Fruit fly (Drosophila melanogaster) whole organism, embryonic: Measurements from ENCODE around the gene CG9270.
A peak's percentile ranks its signal among the peaks of the same experiment; 100 is the strongest.

ENCODE experiments used
- Bteb2 ChIP-seq: fragments of 200-800 bp; sonication (Bioruptor generic); optimal IDR thresholded peaks from 2 replicates; lab custom pipeline; 2016; ENCODE audit warnings: missing biosample characterization, missing genetic modification characterization
- C15 ChIP-seq: fragments of 200-800 bp; sonication (Bioruptor generic); IDR thresholded peaks from 3 replicates; pipeline ENCODE4 v1.3.6; 2022; ENCODE audit warnings: missing biosample characterization, missing genetic modification characterization
- CG10979 ChIP-seq: fragments of 200-800 bp; sonication (Bioruptor generic); optimal IDR thresholded peaks from 2 replicates; lab custom pipeline; 2018; ENCODE audit warnings: missing biosample characterization, mild to moderate bottlenecking, missing genetic modification characterization, moderate library complexity
- CG12659 ChIP-seq: fragments of 200-800 bp; sonication (Bioruptor generic); optimal IDR thresholded peaks from 3 replicates; lab custom pipeline; 2017; ENCODE audit warnings: mild to moderate bottlenecking, missing biosample characterization, missing genetic modification reagents, missing genetic modification characterization
- CG1602 ChIP-seq: fragments of 200-800 bp; sonication (Bioruptor generic); optimal IDR thresholded peaks from 3 replicates; lab custom pipeline; 2016; ENCODE audit warnings: missing biosample characterization, missing genetic modification characterization
- CG30431 ChIP-seq: fragments of 200-800 bp; sonication (Bioruptor generic); optimal IDR thresholded peaks from 2 replicates; lab custom pipeline; 2017; ENCODE audit warnings: missing biosample characterization, missing genetic modification characterization
- CG3726 ChIP-seq: fragments of 200-800 bp; sonication (Bioruptor generic); IDR thresholded peaks from 3 replicates; pipeline ENCODE4, ENCODE4 v1.3.6; 2022; ENCODE audit warnings: missing biosample characterization, missing genetic modification characterization
- CG3847 ChIP-seq: fragments of 200-800 bp; sonication (Bioruptor generic); IDR thresholded peaks from 2 replicates; pipeline ENCODE4 v1.3.6; 2022; ENCODE audit warnings: missing biosample characterization, missing genetic modification characterization
- CG3995 ChIP-seq: fragments of 200-800 bp; sonication (Bioruptor generic); optimal IDR thresholded peaks from 3 replicates; lab custom pipeline; 2016; ENCODE audit warnings: missing biosample characterization, missing genetic modification characterization
- CG4404 ChIP-seq: fragments of 200-800 bp; sonication (Bioruptor generic); IDR thresholded peaks from 2 replicates; pipeline ENCODE4 v1.3.6; 2022; ENCODE audit warnings: missing biosample characterization, missing genetic modification characterization
- CG7556 ChIP-seq: fragments of 200-800 bp; sonication (Bioruptor generic); optimal IDR thresholded peaks from 2 replicates; lab custom pipeline; 2017; ENCODE audit warnings: missing biosample characterization, mild to moderate bottlenecking, missing genetic modification characterization
- CG8359 ChIP-seq: fragments of 200-800 bp; sonication (Bioruptor generic); optimal IDR thresholded peaks from 2 replicates; lab custom pipeline; 2017; ENCODE audit warnings: missing biosample characterization, mild to moderate bottlenecking, missing genetic modification characterization, borderline replicate concordance
- Dfd ChIP-seq, 2 experiments: fragments of >200 bp; optimal IDR thresholded peaks; 2 replicates each; lab custom pipeline; 2017; ENCODE audit warnings: missing biosample characterization in 2 of 2, missing genetic modification characterization in 2 of 2
- Dip3 ChIP-seq: fragments of 200-800 bp; sonication (Bioruptor generic); optimal IDR thresholded peaks from 3 replicates; lab custom pipeline; 2016; ENCODE audit warnings: missing biosample characterization, missing genetic modification characterization
- Dll ChIP-seq: fragments of 200-800 bp; sonication (Bioruptor generic); IDR thresholded peaks from 4 replicates; pipeline ENCODE4 v1.3.6; 2022; ENCODE audit warnings: missing biosample characterization, missing genetic modification characterization; ENCODE audit not compliant: partially characterized antibody
- H15 ChIP-seq: fragments of 200-800 bp; sonication (Bioruptor generic); IDR thresholded peaks from 3 replicates; pipeline ENCODE4 v1.3.6; 2022; ENCODE audit warnings: missing biosample characterization, missing genetic modification characterization
- Hmx ChIP-seq: fragments of 200-800 bp; sonication (Bioruptor generic); optimal IDR thresholded peaks from 2 replicates; lab custom pipeline; 2016; ENCODE audit warnings: missing biosample characterization, missing genetic modification characterization
- Hr51 ChIP-seq, 2 experiments: fragments of 200-800 bp; sonication (Bioruptor generic); optimal IDR thresholded peaks; 2 replicates in 1 of 2; 3 replicates in 1 of 2; lab custom pipeline; 2016 to 2018; ENCODE audit warnings: missing biosample characterization in 2 of 2, missing genetic modification characterization in 2 of 2, mild to moderate bottlenecking in 1 of 2, moderate library complexity in 1 of 2
- Lpt ChIP-seq: fragments of >200 bp; optimal IDR thresholded peaks from 2 replicates; lab custom pipeline; 2018; ENCODE audit warnings: missing biosample characterization, missing genetic modification characterization
- MESR4 ChIP-seq: fragments of 200-800 bp; sonication (Bioruptor generic); optimal IDR thresholded peaks from 2 replicates; lab custom pipeline; 2018; ENCODE audit warnings: missing biosample characterization, mild to moderate bottlenecking, missing genetic modification characterization, moderate library complexity
- Max ChIP-seq: fragments of 200-800 bp; sonication (Bioruptor generic); optimal IDR thresholded peaks from 2 replicates; lab custom pipeline; 2016; ENCODE audit warnings: missing biosample characterization, mild to moderate bottlenecking, missing genetic modification characterization
- Oaz ChIP-seq: fragments of 200-800 bp; sonication (Bioruptor generic); IDR thresholded peaks from 2 replicates; pipeline ENCODE4 v1.3.6; 2022; ENCODE audit warnings: missing biosample characterization, missing genetic modification characterization
- Opbp ChIP-seq: fragments of 200-800 bp; sonication (Bioruptor generic); IDR thresholded peaks from 3 replicates; pipeline ENCODE4 v1.3.6; 2022; ENCODE audit warnings: missing biosample characterization, missing genetic modification characterization; ENCODE audit not compliant: partially characterized antibody
- Ssrp ChIP-seq: fragments of 200-800 bp; sonication (Bioruptor generic); optimal IDR thresholded peaks from 2 replicates; lab custom pipeline; 2018; ENCODE audit warnings: missing biosample characterization, mild to moderate bottlenecking, missing genetic modification characterization, moderate library complexity
- al ChIP-seq: fragments of 200-800 bp; sonication (Bioruptor generic); IDR thresholded peaks from 2 replicates; pipeline ENCODE4 v1.3.6; 2022; ENCODE audit warnings: missing biosample characterization, missing genetic modification characterization
- ash1 ChIP-seq: fragments of 200-800 bp; sonication (Bioruptor generic); optimal IDR thresholded peaks from 2 replicates; lab custom pipeline; 2018; ENCODE audit warnings: missing biosample characterization, mild to moderate bottlenecking, missing genetic modification characterization
- az2 ChIP-seq: fragments of 200-800 bp; sonication (Bioruptor generic); optimal IDR thresholded peaks from 3 replicates; lab custom pipeline; 2016; ENCODE audit warnings: missing biosample characterization, missing genetic modification characterization
- br ChIP-seq: fragments of >200 bp; optimal IDR thresholded peaks from 2 replicates; lab custom pipeline; 2017
- bsh ChIP-seq, 2 experiments: fragments of 200-800 bp; sonication (Bioruptor generic); optimal IDR thresholded peaks; 2 replicates each; lab custom pipeline; 2017 to 2018; ENCODE audit warnings: mild to moderate bottlenecking in 2 of 2, missing biosample characterization in 2 of 2, missing genetic modification characterization in 2 of 2, moderate library complexity in 1 of 2
- cad ChIP-seq: fragments of >200 bp; optimal IDR thresholded peaks from 2 replicates; lab custom pipeline; 2017; ENCODE audit warnings: missing biosample characterization, missing genetic modification characterization
- cas ChIP-seq: fragments of 200-800 bp; sonication (Bioruptor generic); IDR thresholded peaks from 2 replicates; pipeline ENCODE4 v1.3.6; 2022; ENCODE audit warnings: missing biosample characterization, missing genetic modification characterization
- chif ChIP-seq, 2 experiments: fragments of 200-800 bp; sonication (Bioruptor generic); optimal IDR thresholded peaks; 3 replicates each; lab custom pipeline; 2016; ENCODE audit warnings: missing biosample characterization in 2 of 2, missing genetic modification characterization in 2 of 2
- chn ChIP-seq: fragments of 200-800 bp; sonication (Bioruptor generic); optimal IDR thresholded peaks from 2 replicates; lab custom pipeline; 2016; ENCODE audit warnings: missing biosample characterization, missing genetic modification characterization
- corto ChIP-seq: fragments of 200-800 bp; sonication (Bioruptor generic); optimal IDR thresholded peaks from 2 replicates; lab custom pipeline; 2016; ENCODE audit warnings: missing biosample characterization, mild to moderate bottlenecking, missing genetic modification characterization, moderate library complexity
- danr ChIP-seq: fragments of 200-800 bp; sonication (Bioruptor generic); IDR thresholded peaks from 2 replicates; pipeline ENCODE4 v1.3.6; 2022; ENCODE audit warnings: missing biosample characterization, missing genetic modification characterization
- en ChIP-seq: fragments of 200-800 bp; sonication (Bioruptor generic); optimal IDR thresholded peaks from 2 replicates; lab custom pipeline; 2016; ENCODE audit warnings: missing biosample characterization, missing genetic modification characterization
- eyg ChIP-seq: fragments of 200-800 bp; sonication (Bioruptor generic); optimal IDR thresholded peaks from 3 replicates; lab custom pipeline; 2016; ENCODE audit warnings: missing biosample characterization, missing genetic modification characterization
- fru ChIP-seq: fragments of >200 bp; optimal IDR thresholded peaks from 2 replicates; lab custom pipeline; 2017
- hbn ChIP-seq: fragments of 200-800 bp; sonication (Bioruptor generic); IDR thresholded peaks from 2 replicates; pipeline ENCODE4 v1.3.6; 2022; ENCODE audit warnings: missing biosample characterization, missing genetic modification characterization; ENCODE audit not compliant: partially characterized antibody
- jumu ChIP-seq: fragments of 200-800 bp; sonication (Bioruptor generic); optimal IDR thresholded peaks from 3 replicates; lab custom pipeline; 2016; ENCODE audit warnings: missing biosample characterization, missing genetic modification characterization
- knrl ChIP-seq: fragments of 200-800 bp; sonication (Bioruptor generic); IDR thresholded peaks from 3 replicates; pipeline ENCODE4 v1.3.6; 2022; ENCODE audit warnings: missing biosample characterization, missing genetic modification characterization; ENCODE audit not compliant: partially characterized antibody
- nerfin-2 ChIP-seq: fragments of 200-800 bp; sonication (Bioruptor generic); IDR thresholded peaks from 2 replicates; pipeline ENCODE4 v1.3.6; 2022; ENCODE audit warnings: missing biosample characterization, missing genetic modification characterization; ENCODE audit not compliant: partially characterized antibody
- nmo ChIP-seq: fragments of 200-800 bp; sonication (Bioruptor generic); optimal IDR thresholded peaks from 2 replicates; lab custom pipeline; 2018; ENCODE audit warnings: missing biosample characterization, mild to moderate bottlenecking, missing genetic modification characterization, moderate library complexity
- row ChIP-seq: fragments of 200-800 bp; sonication (Bioruptor generic); IDR thresholded peaks from 3 replicates; pipeline ENCODE4 v1.3.6; 2022; ENCODE audit warnings: missing biosample characterization, missing genetic modification characterization
- run ChIP-seq: fragments of 200-800 bp; sonication (Bioruptor generic); optimal IDR thresholded peaks from 3 replicates; lab custom pipeline; 2018; ENCODE audit warnings: missing biosample characterization, mild to moderate bottlenecking, missing genetic modification characterization
- slou ChIP-seq: fragments of 200-800 bp; sonication (Bioruptor generic); optimal IDR thresholded peaks from 3 replicates; lab custom pipeline; 2016; ENCODE audit warnings: missing biosample characterization, missing genetic modification characterization
- sob ChIP-seq: fragments of 200-800 bp; sonication (Bioruptor generic); IDR thresholded peaks from 2 replicates; pipeline ENCODE4 v1.3.6; 2022; ENCODE audit warnings: missing biosample characterization, missing genetic modification characterization
- toy ChIP-seq: fragments of 200-800 bp; sonication (Bioruptor generic); IDR thresholded peaks from 2 replicates; pipeline ENCODE4 v1.3.6; 2022; ENCODE audit warnings: missing biosample characterization, missing genetic modification characterization
- z ChIP-seq: fragments of 200-800 bp; sonication (Bioruptor generic); IDR thresholded peaks from 3 replicates; pipeline ENCODE4 v1.3.6; 2022; ENCODE audit warnings: missing biosample characterization, missing genetic modification characterization
- zen2 ChIP-seq: fragments of 200-800 bp; sonication (Bioruptor generic); IDR thresholded peaks from 3 replicates; pipeline ENCODE4 v1.3.6; 2022; ENCODE audit warnings: missing biosample characterization, missing genetic modification characterization; ENCODE audit not compliant: partially characterized antibody

Gene CG9270

DNA sequence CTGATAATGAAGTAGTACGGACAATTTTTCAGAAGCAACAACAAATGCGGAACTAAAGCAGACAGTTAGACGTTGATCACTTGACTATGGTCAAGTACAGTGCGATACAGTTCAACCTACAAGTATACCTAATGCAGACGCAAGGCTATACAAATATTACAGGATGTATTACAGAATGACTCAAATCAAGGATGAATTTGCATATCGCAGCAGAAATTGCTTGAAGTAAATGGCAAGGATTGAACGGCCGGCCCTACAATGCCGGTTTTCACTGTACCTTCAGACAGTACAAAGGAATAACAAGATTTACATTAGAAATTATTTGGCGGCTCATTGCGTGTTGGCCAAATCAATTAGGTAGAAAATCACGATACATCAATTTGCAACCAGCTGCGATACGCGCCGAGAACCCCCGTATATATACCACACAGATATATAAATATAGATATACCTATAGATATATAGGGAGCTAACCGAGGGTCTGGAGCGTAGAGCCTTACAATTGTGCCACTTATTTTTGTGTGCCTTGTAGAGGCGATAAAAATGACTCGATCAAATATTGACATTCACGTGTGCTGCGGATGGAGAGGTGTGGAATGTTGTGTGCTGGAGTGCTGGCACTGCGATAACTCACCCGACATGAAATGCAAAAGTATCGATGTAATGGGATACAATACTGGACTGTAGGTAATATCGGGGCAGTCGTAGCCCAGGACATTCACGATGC is 52.4 kb downstream of the CG9270 start (continued):
- TF ChIP-seq chn (no peak), Ssrp (tag; lab: Kevin White, UChicago) (peak; percentile 16), bsh (GFP tag; optimal IDR thresholded peaks at IDR 0.05; lab: Kevin White, UChicago) (peak in 1 of 2 experiments; percentile 22), CG3847 (GFP tag; lab: Robert Waterston, UW) (peak; percentile 61), Opbp (GFP tag; lab: Robert Waterston, UW) (no peak), CG7556 (GFP tag; lab: Kevin White, UChicago) (peak; percentile 60), CG4404 (GFP tag; lab: Robert Waterston, UW) (0 out of 2 replicates have a peak, but pooled peaks have one; percentile 21), CG3995 (GFP tag; lab: Kevin White, UChicago) (no peak), al (peak; percentile 52), row (peak; percentile 77; the same call in 2 of the 3 replicates), CG12659 (peak; percentile 41), CG8359 (GFP tag; lab: Kevin White, UChicago) (no peak), toy (peak; percentile 61; the same call in 1 of the 2 replicates), Oaz (no peak), eyg (GFP tag; lab: Kevin White, UChicago) (peak; percentile 5), Dfd (GFP tag; optimal IDR thresholded peaks at IDR 0.05; lab: Kevin White, UChicago) (no peak), Dll (GFP tag; lab: Robert Waterston, UW) (no peak), CG1602 (GFP tag; lab: Kevin White, UChicago) (no peak), jumu (GFP tag; lab: Kevin White, UChicago) (peak; percentile 55), CG30431 (no peak), nmo (GFP tag; lab: Kevin White, UChicago) (no peak), run (tag; lab: Kevin White, UChicago) (no peak), en (GFP tag; lab: Kevin White, UChicago) (no peak), br (no peak), knrl (GFP tag; lab: Robert Waterston, UW) (no peak), Lpt (GFP tag; lab: Kevin White, UChicago) (no peak), z (GFP tag; lab: Robert Waterston, UW) (no peak), CG3726 (GFP tag; lab: Robert Waterston, UW) (no peak), MESR4 (GFP tag; lab: Kevin White, UChicago) (no peak), H15 (GFP tag; lab: Robert Waterston, UW) (0 out of 3 replicates have a peak, but pooled peaks have one; percentile 42), cas (no peak), nerfin-2 (GFP tag; lab: Robert Waterston, UW) (no peak), corto (no peak), Dip3 (peak; percentile 54), Hr51 (GFP tag; optimal IDR thresholded peaks at IDR 0.05; lab: Kevin White, UChicago) (peak in 1 of 2 experiments; percentile 36), C15 (GFP tag; lab: Robert Waterston, UW) (0 out of 3 replicates have a peak, but pooled peaks have one; percentile 67), fru (lab: Kevin White, UChicago) (no peak), Bteb2 (GFP tag; lab: Kevin White, UChicago) (peak; percentile 31), ash1 (GFP tag; lab: Kevin White, UChicago) (no peak), danr (GFP tag; lab: Robert Waterston, UW) (no peak), zen2 (GFP tag; lab: Robert Waterston, UW) (no peak), sob (no peak), chif (GFP tag; optimal IDR thresholded peaks at IDR 0.05; lab: Kevin White, UChicago) (no peak), CG10979 (peak; percentile 6), slou (GFP tag; lab: Kevin White, UChicago) (no peak), Max (GFP tag; lab: Kevin White, UChicago) (peak; percentile 20), hbn (GFP tag; lab: Robert Waterston, UW) (no peak), Hmx (GFP tag; lab: Kevin White, UChicago) (no peak), cad (GFP tag; lab: Kevin White, UChicago) (no peak), az2 (peak; percentile 35)
